Fruit fly (Drosophila melanogaster) whole organism, embryonic: ENCODE measurements around the gene CG6749.

Source experiments
- CG11504 ChIP-seq: fragments of 200-800 bp; sonication (Bioruptor generic); optimal IDR thresholded peaks from 3 replicates; lab custom pipeline; 2019; ENCODE audit warnings: missing biosample characterization, mild to moderate bottlenecking, missing genetic modification characterization, moderate library complexity
- CG12236 ChIP-seq: fragments of 200-800 bp; sonication (Bioruptor generic); optimal IDR thresholded peaks from 2 replicates; lab custom pipeline; 2016; ENCODE audit warnings: missing biosample characterization, missing genetic modification characterization
- CG17359 ChIP-seq: fragments of 200-800 bp; sonication (Bioruptor generic); optimal IDR thresholded peaks from 3 replicates; lab custom pipeline; 2018; ENCODE audit warnings: missing biosample characterization, mild to moderate bottlenecking, missing genetic modification characterization, moderate library complexity
- CG17361 ChIP-seq: fragments of 200-800 bp; sonication (Bioruptor generic); IDR thresholded peaks from 3 replicates; pipeline ENCODE4 v1.3.6; 2022; ENCODE audit warnings: missing biosample characterization, missing genetic modification characterization
- CG18262 ChIP-seq: fragments of 200-800 bp; optimal IDR thresholded peaks from 3 replicates; lab custom pipeline; 2019; ENCODE audit warnings: missing biosample characterization, mild to moderate bottlenecking, missing genetic modification characterization, moderate library complexity
- CG2120 ChIP-seq: fragments of 200-800 bp; sonication (Bioruptor generic); optimal IDR thresholded peaks from 3 replicates; lab custom pipeline; 2016; ENCODE audit warnings: missing biosample characterization, missing genetic modification characterization
- CG2678 ChIP-seq: fragments of 200-800 bp; sonication (Bioruptor generic); optimal IDR thresholded peaks from 3 replicates; lab custom pipeline; 2019; ENCODE audit warnings: missing biosample characterization, mild to moderate bottlenecking, missing genetic modification characterization, moderate library complexity
- CG30403 ChIP-seq: fragments of 200-800 bp; sonication (Bioruptor generic); optimal IDR thresholded peaks from 3 replicates; lab custom pipeline; 2016; ENCODE audit warnings: missing biosample characterization, missing genetic modification characterization
- CG4360 ChIP-seq: fragments of 200-800 bp; sonication (Bioruptor generic); IDR thresholded peaks from 2 replicates; pipeline ENCODE4 v1.3.6; 2022; ENCODE audit warnings: missing biosample characterization, missing genetic modification characterization
- CG5953 ChIP-seq: fragments of 200-800 bp; sonication (Bioruptor generic); IDR thresholded peaks from 2 replicates; pipeline ENCODE4 v1.3.6; 2022; ENCODE audit warnings: missing biosample characterization, missing genetic modification characterization
- CG7839 ChIP-seq: fragments of 200-800 bp; sonication (Bioruptor generic); optimal IDR thresholded peaks from 3 replicates; lab custom pipeline; 2018; ENCODE audit warnings: missing biosample characterization, mild to moderate bottlenecking, missing genetic modification characterization, moderate library complexity
- CG9932 ChIP-seq: fragments of 200-800 bp; sonication (Bioruptor generic); IDR thresholded peaks from 2 replicates; pipeline ENCODE4 v1.3.6; 2022; ENCODE audit warnings: missing biosample characterization, missing genetic modification characterization
- Dek ChIP-seq: fragments of 200-800 bp; sonication (Bioruptor generic); optimal IDR thresholded peaks from 3 replicates; lab custom pipeline; 2019; ENCODE audit warnings: missing biosample characterization, mild to moderate bottlenecking, missing genetic modification characterization, moderate library complexity
- Drgx ChIP-seq: fragments of 200-800 bp; sonication (Bioruptor generic); IDR thresholded peaks from 2 replicates; pipeline ENCODE4 v1.3.6; 2022; ENCODE audit warnings: missing biosample characterization, missing genetic modification characterization
- Ets65A ChIP-seq: fragments of 200-800 bp; sonication (Bioruptor generic); peaks from one replicate; lab custom pipeline; 2016; ENCODE audit warnings: missing biosample characterization, missing genetic modification characterization
- H15 ChIP-seq: fragments of 200-800 bp; sonication (Bioruptor generic); IDR thresholded peaks from 3 replicates; pipeline ENCODE4 v1.3.6; 2022; ENCODE audit warnings: missing biosample characterization, missing genetic modification characterization
- HLHmδ ChIP-seq: fragments of 200-800 bp; sonication (Bioruptor generic); optimal IDR thresholded peaks from 2 replicates; lab custom pipeline; 2018; ENCODE audit warnings: missing biosample characterization, mild to moderate bottlenecking, missing genetic modification characterization, moderate library complexity
- Hr51 ChIP-seq, 2 experiments: fragments of 200-800 bp; sonication (Bioruptor generic); optimal IDR thresholded peaks; 2 replicates in 1 of 2; 3 replicates in 1 of 2; lab custom pipeline; 2016 to 2018; ENCODE audit warnings: missing biosample characterization in 2 of 2, missing genetic modification characterization in 2 of 2, mild to moderate bottlenecking in 1 of 2, moderate library complexity in 1 of 2
- Med ChIP-seq: fragments of 200-800 bp; sonication (Bioruptor generic); peaks from one replicate; lab custom pipeline; 2016; ENCODE audit warnings: missing biosample characterization, missing genetic modification characterization, mild to moderate bottlenecking, inconsistent platforms, moderate library complexity
- Neu2 ChIP-seq: fragments of 200-800 bp; sonication (Bioruptor generic); optimal IDR thresholded peaks from 3 replicates; lab custom pipeline; 2016; ENCODE audit warnings: missing biosample characterization, missing genetic modification characterization, borderline replicate concordance
- Pdp1 ChIP-seq, 2 experiments: fragments of 200-800 bp; sonication (Bioruptor generic); optimal IDR thresholded peaks; 3 replicates each; lab custom pipeline; 2016; ENCODE audit warnings: missing biosample characterization in 2 of 2, missing genetic modification characterization in 2 of 2, mild to moderate bottlenecking in 1 of 2, moderate library complexity in 1 of 2
- Rx ChIP-seq: fragments of 200-800 bp; sonication (Bioruptor generic); IDR thresholded peaks from 2 replicates; pipeline ENCODE4 v1.3.6; 2022; ENCODE audit warnings: missing biosample characterization, missing genetic modification characterization
- Sox102F ChIP-seq: fragments of 200-800 bp; sonication (Bioruptor generic); optimal IDR thresholded peaks from 2 replicates; lab custom pipeline; 2018; ENCODE audit warnings: missing biosample characterization, mild to moderate bottlenecking, missing genetic modification characterization, moderate library complexity
- cas ChIP-seq: fragments of 200-800 bp; sonication (Bioruptor generic); IDR thresholded peaks from 2 replicates; pipeline ENCODE4 v1.3.6; 2022; ENCODE audit warnings: missing biosample characterization, missing genetic modification characterization
- crol ChIP-seq: fragments of 200-800 bp; sonication (Bioruptor generic); IDR thresholded peaks from 2 replicates; pipeline ENCODE4 v1.3.6; 2022; ENCODE audit warnings: missing biosample characterization, missing genetic modification characterization
- cwo ChIP-seq: fragments of 200-800 bp; sonication (Bioruptor generic); optimal IDR thresholded peaks from 3 replicates; lab custom pipeline; 2017; ENCODE audit warnings: missing biosample characterization, missing genetic modification characterization, mild to moderate bottlenecking, moderate library complexity, missing genetic modification reagents
- dmrt99B ChIP-seq: fragments of 200-800 bp; sonication (Bioruptor generic); optimal IDR thresholded peaks from 2 replicates; lab custom pipeline; 2018; ENCODE audit warnings: missing biosample characterization, mild to moderate bottlenecking, missing genetic modification characterization, moderate library complexity
- gem ChIP-seq: fragments of 200-800 bp; sonication (Bioruptor generic); optimal IDR thresholded peaks from 2 replicates; lab custom pipeline; 2019; ENCODE audit warnings: missing biosample characterization, mild to moderate bottlenecking, missing genetic modification characterization, moderate library complexity
- hkb ChIP-seq, 2 experiments: fragments of 200-800 bp in 1 of 2; fragments of >200 bp in 1 of 2; sonication (Bioruptor generic) in 1 of 2; IDR thresholded peaks in 1 of 2; optimal IDR thresholded peaks in 1 of 2; 2 replicates each; pipeline versions ENCODE4 v1.3.6 to Lab custom; 2017 to 2022; ENCODE audit warnings: missing biosample characterization in 1 of 2, missing genetic modification characterization in 1 of 2
- ind ChIP-seq: fragments of 200-800 bp; sonication (Bioruptor generic); optimal IDR thresholded peaks from 3 replicates; lab custom pipeline; 2016; ENCODE audit warnings: missing biosample characterization, missing genetic modification characterization
- inv ChIP-seq: fragments of 200-800 bp; sonication (Bioruptor generic); IDR thresholded peaks from 2 replicates; pipeline ENCODE4 v1.3.6; 2022; ENCODE audit warnings: missing biosample characterization, missing genetic modification characterization; ENCODE audit not compliant: partially characterized antibody
- jing ChIP-seq: fragments of 200-800 bp; sonication (Bioruptor generic); optimal IDR thresholded peaks from 2 replicates; lab custom pipeline; 2018; ENCODE audit warnings: missing biosample characterization, mild to moderate bottlenecking, missing genetic modification characterization
- kah ChIP-seq: fragments of 200-800 bp; sonication (Bioruptor generic); optimal IDR thresholded peaks from 2 replicates; lab custom pipeline; 2018; ENCODE audit warnings: missing biosample characterization, mild to moderate bottlenecking, missing genetic modification characterization
- lbe ChIP-seq: fragments of 200-800 bp; sonication (Bioruptor generic); optimal IDR thresholded peaks from 2 replicates; lab custom pipeline; 2016; ENCODE audit warnings: missing biosample characterization, mild to moderate bottlenecking, missing genetic modification characterization
- lilli ChIP-seq: fragments of 200-800 bp; sonication (Bioruptor generic); optimal IDR thresholded peaks from 3 replicates; lab custom pipeline; 2016; ENCODE audit warnings: missing biosample characterization, missing genetic modification characterization
- nmo ChIP-seq: fragments of 200-800 bp; sonication (Bioruptor generic); optimal IDR thresholded peaks from 2 replicates; lab custom pipeline; 2018; ENCODE audit warnings: missing biosample characterization, mild to moderate bottlenecking, missing genetic modification characterization, moderate library complexity
- odd ChIP-seq: fragments of 200-800 bp; sonication (Bioruptor generic); optimal IDR thresholded peaks from 2 replicates; lab custom pipeline; 2017; ENCODE audit warnings: missing biosample characterization, mild to moderate bottlenecking, missing genetic modification characterization
- pan ChIP-seq, 4 experiments: fragments of >200 bp in 3 of 4; fragments of 200-800 bp in 1 of 4; sonication (Bioruptor generic) in 1 of 4; optimal IDR thresholded peaks in 3 of 4; IDR thresholded peaks in 1 of 4; 2 replicates each; pipeline versions ENCODE4 v1.3.6 to Lab custom; 2017 to 2022; ENCODE audit warnings: missing biosample characterization in 2 of 4, missing genetic modification characterization in 2 of 4, mixed read lengths in 1 of 4
- pfk ChIP-seq: fragments of 200-800 bp; sonication (Bioruptor generic); optimal IDR thresholded peaks from 2 replicates; lab custom pipeline; 2018; ENCODE audit warnings: missing biosample characterization, mild to moderate bottlenecking, missing genetic modification characterization, moderate library complexity
- pho ChIP-seq: fragments of 200-800 bp; sonication (Bioruptor generic); optimal IDR thresholded peaks from 2 replicates; lab custom pipeline; 2016; ENCODE audit warnings: missing biosample characterization, missing genetic modification characterization
- prd ChIP-seq, 3 experiments: fragments of >200 bp in 2 of 3; fragments of 200-800 bp in 1 of 3; sonication (Bioruptor generic) in 1 of 3; optimal IDR thresholded peaks in 2 of 3; IDR thresholded peaks in 1 of 3; 2 replicates in 2 of 3; 3 replicates in 1 of 3; pipeline versions ENCODE4 v1.3.6 to Lab custom; 2017 to 2022; ENCODE audit warnings: missing biosample characterization in 1 of 3, missing genetic modification characterization in 1 of 3
- row ChIP-seq: fragments of 200-800 bp; sonication (Bioruptor generic); IDR thresholded peaks from 3 replicates; pipeline ENCODE4 v1.3.6; 2022; ENCODE audit warnings: missing biosample characterization, missing genetic modification characterization
- salm ChIP-seq: fragments of 200-800 bp; sonication (Bioruptor generic); optimal IDR thresholded peaks from 2 replicates; lab custom pipeline; 2018; ENCODE audit warnings: missing biosample characterization, mild to moderate bottlenecking, missing genetic modification characterization
- sens ChIP-seq: fragments of 200-800 bp; sonication (Bioruptor generic); peaks from one replicate; lab custom pipeline; 2016; ENCODE audit warnings: missing biosample characterization, missing genetic modification characterization
- stwl ChIP-seq: fragments of 200-800 bp; sonication (Bioruptor generic); optimal IDR thresholded peaks from 3 replicates; lab custom pipeline; 2018; ENCODE audit warnings: missing biosample characterization, mild to moderate bottlenecking, missing genetic modification characterization, moderate library complexity
- vvl ChIP-seq: fragments of 200-800 bp; sonication (Bioruptor generic); IDR thresholded peaks from 2 replicates; pipeline ENCODE4 v1.3.6; 2022; ENCODE audit warnings: missing biosample characterization, missing genetic modification characterization

Gene CG6749

DNA sequence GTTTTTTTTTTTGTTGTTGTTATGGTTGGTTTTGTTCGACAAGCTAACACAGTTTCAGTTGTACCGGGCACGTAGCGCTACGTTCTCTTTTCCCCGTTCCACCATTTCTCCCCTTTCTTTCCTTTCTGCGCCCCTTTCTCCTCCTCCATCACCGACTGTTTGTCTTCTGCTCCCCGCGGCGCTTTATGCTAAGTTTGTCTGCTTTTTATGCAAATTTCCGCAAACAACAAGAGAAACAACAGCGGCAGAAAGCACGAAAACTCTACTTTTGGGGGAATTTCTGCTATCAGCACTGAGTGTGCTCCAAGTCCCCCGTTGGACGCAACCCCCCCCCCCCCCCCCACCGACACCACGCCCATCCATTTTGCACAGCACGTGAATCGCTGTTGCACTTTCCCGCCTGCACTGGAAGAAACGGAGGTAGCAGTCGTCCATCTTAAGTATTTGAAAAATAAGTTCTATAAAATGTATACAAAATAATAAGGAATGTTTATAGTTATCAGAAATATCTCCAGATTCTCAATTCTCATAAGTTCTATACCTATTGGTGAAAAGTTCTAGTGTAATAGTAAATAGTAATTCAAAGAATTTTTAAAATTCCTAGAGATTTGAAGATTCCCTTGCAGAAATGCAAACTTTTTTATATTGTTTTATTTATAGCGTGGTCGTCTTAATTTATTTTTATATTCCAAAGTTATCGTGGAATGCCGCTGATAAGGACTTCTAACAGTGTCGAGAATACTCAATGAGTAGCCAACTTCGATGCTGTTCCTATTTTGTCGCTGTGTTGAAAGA lies 31.5 kb upstream of the CG6749 start:
- TF ChIP-seq CG17361 (GFP tag; lab: Robert Waterston, UW) (peak; percentile 34; the same call in 1 of the 3 replicates), CG2678 (tag; lab: Kevin White, UChicago) (peak; percentile 7), Sox102F (GFP tag; lab: Kevin White, UChicago) (peak; percentile 2), Dek (tag; lab: Kevin White, UChicago) (no peak), crol (GFP tag; lab: Robert Waterston, UW) (peak; percentile 69), CG18262 (peak; percentile 5), pho (GFP tag; lab: Kevin White, UChicago) (no peak), gem (tag; lab: Kevin White, UChicago) (peak; percentile 14), row (GFP tag; lab: Robert Waterston, UW) (0 out of 3 replicates have a peak, but pooled peaks have one; percentile 21), Neu2 (no peak), CG7839 (tag; lab: Kevin White, UChicago) (peak; percentile 12), CG5953 (no peak), Drgx (peak; percentile 23; the same call in 1 of the 2 replicates), H15 (0 out of 3 replicates have a peak, but pooled peaks have one; percentile 24), prd (optimal IDR thresholded peaks at IDR 0.05; lab: Kevin White, UChicago) (no peak), prd (GFP tag; IDR thresholded peaks at IDR 0.05; lab: Robert Waterston, UW) (0 out of 3 replicates have a peak, but pooled peaks have one; percentile 7), Hr51 (GFP tag; optimal IDR thresholded peaks at IDR 0.05; lab: Kevin White, UChicago) (peak in 1 of 2 experiments; percentile 27), inv (GFP tag; lab: Robert Waterston, UW) (no peak), pan (optimal IDR thresholded peaks at IDR 0.05; lab: Kevin White, UChicago) (no peak), pan (GFP tag; optimal IDR thresholded peaks at IDR 0.05 in 1 of 2, IDR thresholded peaks at IDR 0.05 in 1 of 2) (peak in 1 of 2 experiments; percentile 15), lbe (no peak), CG9932 (GFP tag; lab: Robert Waterston, UW) (0 out of 2 replicates have a peak, but pooled peaks have one; percentile 26), vvl (GFP tag; lab: Robert Waterston, UW) (peak; percentile 46; the same call in 1 of the 2 replicates), CG11504 (tag; lab: Kevin White, UChicago) (peak; percentile 31), Med (GFP tag; lab: Kevin White, UChicago) (peak; percentile 48), dmrt99B (tag; lab: Kevin White, UChicago) (peak; percentile 8), CG17359 (no peak), cwo (GFP tag; lab: Kevin White, UChicago) (peak; percentile 45), hkb (optimal IDR thresholded peaks at IDR 0.05; lab: Kevin White, UChicago) (no peak), hkb (GFP tag; IDR thresholded peaks at IDR 0.05; lab: Robert Waterston, UW) (no peak)

DNA sequence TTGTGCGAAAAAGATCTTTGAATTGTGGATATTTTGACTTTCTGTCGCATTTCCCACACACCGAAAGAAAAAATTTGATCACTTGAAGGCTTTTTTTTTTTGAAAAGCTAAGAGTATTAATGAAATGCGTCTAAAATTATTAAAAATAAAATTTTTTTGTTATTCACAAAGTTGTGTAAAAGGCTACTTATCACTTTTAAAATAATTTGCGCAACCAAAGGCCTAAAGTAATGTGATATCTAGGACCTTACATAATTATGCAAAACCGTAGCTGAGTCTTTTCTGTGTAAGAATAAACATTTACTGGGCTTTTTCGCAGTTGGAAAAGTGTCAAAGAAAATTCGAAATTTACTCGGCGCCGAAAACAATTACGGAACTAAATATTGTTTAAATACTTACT lies 30.7 kb upstream of the CG6749 start:
- TF ChIP-seq kah (GFP tag; lab: Kevin White, UChicago) (no peak), nmo (GFP tag; lab: Kevin White, UChicago) (no peak), Pdp1 (GFP tag; optimal IDR thresholded peaks at IDR 0.05; lab: Kevin White, UChicago) (peak in 1 of 2 experiments; percentile 54), pfk (GFP tag; lab: Kevin White, UChicago) (no peak), Rx (GFP tag; lab: Robert Waterston, UW) (no peak), CG12236 (GFP tag; lab: Kevin White, UChicago) (no peak), stwl (no peak), ind (GFP tag; lab: Kevin White, UChicago) (peak; percentile 6), CG2678 (tag; lab: Kevin White, UChicago) (peak; percentile 21), CG4360 (GFP tag; lab: Robert Waterston, UW) (no peak), CG30403 (GFP tag; lab: Kevin White, UChicago) (peak; percentile 6), salm (tag; lab: Kevin White, UChicago) (no peak), Ets65A (GFP tag; lab: Kevin White, UChicago) (peak; percentile 72), jing (GFP tag; lab: Kevin White, UChicago) (no peak), CG2120 (GFP tag; lab: Kevin White, UChicago) (peak; percentile 21), CG11504 (tag; lab: Kevin White, UChicago) (peak; percentile 2), gem (tag; lab: Kevin White, UChicago) (peak; percentile 26), lilli (GFP tag; lab: Kevin White, UChicago) (peak; percentile 13), Hr51 (GFP tag; optimal IDR thresholded peaks at IDR 0.05; lab: Kevin White, UChicago) (peak in 1 of 2 experiments; percentile 9), odd (no peak), cas (GFP tag; lab: Robert Waterston, UW) (no peak), HLHmδ (GFP tag; lab: Kevin White, UChicago) (no peak), sens (GFP tag; lab: Kevin White, UChicago) (peak; percentile 21)
